Fruit fly (Drosophila melanogaster): ENCODE results near the gene fray.

Gene fray

dm6 chr3R:18573699-18574259, 888 bp downstream of the fray start (continued):
- TF ChIP-seq Bgb (GFP tag; IDR thresholded peaks at IDR 0.05; ENCODE audit: partially characterized antibody) = no peak
- TF ChIP-seq CG8944 (GFP tag; optimal IDR thresholded peaks at IDR 0.05) = peak; percentile 83
- peak; percentile 94 for TF ChIP-seq CG7839 (tag; optimal IDR thresholded peaks at IDR 0.05)
- TF ChIP-seq chn (GFP tag; optimal IDR thresholded peaks at IDR 0.05) = peak; percentile 94
- TF ChIP-seq C15 (GFP tag; IDR thresholded peaks at IDR 0.05) = peak; percentile 81; the same call in 2 of the 3 replicates
- TF ChIP-seq ind (GFP tag; optimal IDR thresholded peaks at IDR 0.05) = peak; percentile 92
- peak; percentile 94 for TF ChIP-seq Hmr (GFP tag; optimal IDR thresholded peaks at IDR 0.05)
- TF ChIP-seq onecut (GFP tag; IDR thresholded peaks at IDR 0.05) = peak; percentile 72
- peak; percentile 87 for TF ChIP-seq zfh2 (GFP tag; optimal IDR thresholded peaks at IDR 0.05)
- no peak for TF ChIP-seq Tbp (GFP tag; optimal IDR thresholded peaks at IDR 0.05)
- peak; percentile 80 for TF ChIP-seq CG11247 (GFP tag; IDR thresholded peaks at IDR 0.05)
- peak; percentile 82 for TF ChIP-seq CG4854 (GFP tag; optimal IDR thresholded peaks at IDR 0.05)
- peak; percentile 89 for TF ChIP-seq croc (GFP tag; conservative IDR thresholded peaks at IDR 0.05)
- TF ChIP-seq CG18599 (GFP tag; optimal IDR thresholded peaks at IDR 0.05) = peak; percentile 94
- TF ChIP-seq Stat92E (GFP tag; optimal IDR thresholded peaks at IDR 0.05) = peak in 1 of 3 experiments; percentile 72
- peak; percentile 92 for TF ChIP-seq CG12942 (GFP tag; optimal IDR thresholded peaks at IDR 0.05)
- TF ChIP-seq CG15269 (tag; optimal IDR thresholded peaks at IDR 0.05) = peak; percentile 96
- peak; percentile 90 for TF ChIP-seq danr (GFP tag; IDR thresholded peaks at IDR 0.05)
- TF ChIP-seq Sin3A (optimal IDR thresholded peaks at IDR 0.05) = no peak
- peak; percentile 82 for TF ChIP-seq ase (GFP tag; IDR thresholded peaks at IDR 0.05)
- TF ChIP-seq lmd (GFP tag; IDR thresholded peaks at IDR 0.05) = peak; percentile 95
- peak; percentile 67 for TF ChIP-seq ac (GFP tag; optimal IDR thresholded peaks at IDR 0.05)
- peak; percentile 94 for TF ChIP-seq CG9727 (GFP tag; optimal IDR thresholded peaks at IDR 0.05)
- TF ChIP-seq tap (tag; optimal IDR thresholded peaks at IDR 0.05) = peak; percentile 90
- TF ChIP-seq tio (GFP tag; optimal IDR thresholded peaks at IDR 0.05) = peak; percentile 97
- TF ChIP-seq TFAM (GFP tag; optimal IDR thresholded peaks at IDR 0.05) = peak; percentile 66
- peak; percentile 91 for TF ChIP-seq ATbp (GFP tag; optimal IDR thresholded peaks at IDR 0.05)
- peak; percentile 91 for TF ChIP-seq esg (GFP tag; conservative IDR thresholded peaks at IDR 0.05)
- peak; percentile 88 for TF ChIP-seq Usf (GFP tag; optimal IDR thresholded peaks at IDR 0.05)
- TF ChIP-seq CG11093 (GFP tag; IDR thresholded peaks at IDR 0.05) = peak; percentile 93
- TF ChIP-seq al (GFP tag; IDR thresholded peaks at IDR 0.05) = peak; percentile 85
- peak; percentile 44 for TF ChIP-seq CG15479 (GFP tag; optimal IDR thresholded peaks at IDR 0.05)
- no peak for TF ChIP-seq dan (GFP tag; IDR thresholded peaks at IDR 0.05)
- peak; percentile 32 for TF ChIP-seq Sry-β (GFP tag; optimal IDR thresholded peaks at IDR 0.05)
- TF ChIP-seq sens (GFP tag) = peak; percentile 99
- TF ChIP-seq dmrt11E (tag; optimal IDR thresholded peaks at IDR 0.05) = peak; percentile 94
- TF ChIP-seq twi (tag; optimal IDR thresholded peaks at IDR 0.05) = peak; percentile 92
- peak; percentile 96 for TF ChIP-seq grau (tag; optimal IDR thresholded peaks at IDR 0.05)
- TF ChIP-seq Asciz (GFP tag; optimal IDR thresholded peaks at IDR 0.05) = peak; percentile 93
- peak; percentile 67 for TF ChIP-seq CG33213 (GFP tag; optimal IDR thresholded peaks at IDR 0.05)
- peak; percentile 86 for TF ChIP-seq pfk (GFP tag; optimal IDR thresholded peaks at IDR 0.05)
- TF ChIP-seq HHEX (GFP tag; optimal IDR thresholded peaks at IDR 0.05) = peak; percentile 94
- TF ChIP-seq amos (GFP tag; IDR thresholded peaks at IDR 0.05; ENCODE audit: partially characterized antibody) = no peak
- peak; percentile 96 for TF ChIP-seq Hsf (GFP tag; optimal IDR thresholded peaks at IDR 0.05)
- TF ChIP-seq CG16863 (GFP tag; optimal IDR thresholded peaks at IDR 0.05) = peak; percentile 94
- TF ChIP-seq CG1602 (GFP tag; optimal IDR thresholded peaks at IDR 0.05) = peak; percentile 95
- TF ChIP-seq CG4820 (GFP tag; optimal IDR thresholded peaks at IDR 0.05) = peak; percentile 89
- TF ChIP-seq CG12769 (tag; optimal IDR thresholded peaks at IDR 0.05) = peak; percentile 95
- peak; percentile 74 for TF ChIP-seq CG4282 (GFP tag; optimal IDR thresholded peaks at IDR 0.05)
- TF ChIP-seq btn (GFP tag; optimal IDR thresholded peaks at IDR 0.05) = peak; percentile 69
